Worm (Caenorhabditis elegans): ENCODE results near the gene cyp-33C11.

DNA sequence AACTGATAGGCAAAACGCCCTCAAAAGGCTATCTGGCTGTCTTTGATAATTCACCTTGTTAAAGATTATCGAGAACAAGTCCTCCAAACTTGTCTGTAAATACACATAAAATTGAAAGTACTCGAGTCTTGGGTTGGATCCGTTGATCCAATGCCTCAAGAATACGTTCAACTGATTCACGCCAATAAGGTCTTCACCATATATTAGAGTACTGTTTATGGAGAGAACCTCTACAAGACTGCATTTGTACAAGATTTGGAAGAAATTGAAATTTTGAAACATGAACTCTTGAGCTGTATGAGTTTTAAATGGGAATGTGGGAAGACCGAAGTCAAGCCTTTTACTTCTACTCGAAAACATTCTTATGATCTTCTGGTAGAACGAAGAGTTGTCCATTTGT is 10.1 kb upstream of the cyp-33C11 start:
- no peak for TF ChIP-seq nhr-67 (tag; optimal IDR thresholded peaks at IDR 0.05)
- TF ChIP-seq nhr-23 (tag; optimal IDR thresholded peaks at IDR 0.05), result no peak
- TF ChIP-seq egl-27 (tag; optimal IDR thresholded peaks at IDR 0.05), result no peak
- TF ChIP-seq elt-2 (tag; optimal IDR thresholded peaks at IDR 0.05), result no peak
- no peak for TF ChIP-seq nhr-237 (tag; optimal IDR thresholded peaks at IDR 0.05)
- no peak for TF ChIP-seq elt-3 (tag; optimal IDR thresholded peaks at IDR 0.05)

Measured in whole organism, L3 larva.